Worm (Caenorhabditis elegans) whole organism, mixed stage, embryonic: ENCODE results near the gene lgc-58.

Source experiments
- M03D4.4 ChIP-seq: sonication (generic microtip); optimal IDR thresholded peaks from 2 replicates; lab custom pipeline; 2017; ENCODE audit warnings: mild to moderate bottlenecking, missing genetic modification characterization, missing compliant biosample characterization
- blmp-1 ChIP-seq: fragments of 150-350 bp; optimal IDR thresholded peaks from 2 replicates; lab custom pipeline; 2014; ENCODE audit warnings: missing biosample characterization, missing genetic modification characterization
- ceh-39 ChIP-seq: fragments of 150-350 bp; optimal IDR thresholded peaks from 2 replicates; lab custom pipeline; 2014; ENCODE audit warnings: missing biosample characterization, missing genetic modification characterization
- ceh-43 ChIP-seq: fragments of 200-800 bp; sonication (Bioruptor generic); optimal IDR thresholded peaks from 2 replicates; lab custom pipeline; 2018; ENCODE audit warnings: mild to moderate bottlenecking, missing genetic modification characterization, moderate library complexity, missing compliant biosample characterization
- ceh-83 ChIP-seq: fragments of 200-800 bp; sonication (Bioruptor generic); optimal IDR thresholded peaks from 2 replicates; lab custom pipeline; 2018; ENCODE audit warnings: mild to moderate bottlenecking, missing genetic modification characterization, missing compliant biosample characterization
- ces-1 ChIP-seq: fragments of 150-350 bp; optimal IDR thresholded peaks from 2 replicates; lab custom pipeline; 2014; ENCODE audit warnings: missing biosample characterization, missing genetic modification reagents, missing genetic modification characterization
- cnd-1 ChIP-seq: fragments of 200-800 bp; sonication (Bioruptor generic); optimal IDR thresholded peaks from 2 replicates; lab custom pipeline; 2018; ENCODE audit warnings: mild to moderate bottlenecking, missing genetic modification characterization, missing compliant biosample characterization
- drap-1 ChIP-seq: fragments of 200-800 bp; sonication (Bioruptor generic); optimal IDR thresholded peaks from 3 replicates; lab custom pipeline; 2018; ENCODE audit warnings: mild to moderate bottlenecking, missing genetic modification characterization, missing compliant biosample characterization
- elt-1 ChIP-seq: sonication (generic microtip); optimal IDR thresholded peaks from 2 replicates; lab custom pipeline; 2017; ENCODE audit warnings: missing genetic modification characterization, mild to moderate bottlenecking, missing compliant biosample characterization, antibody characterized with exemption, moderate library complexity, borderline replicate concordance; ENCODE audit not compliant: insufficient read depth
- elt-3 ChIP-seq: fragments of 150-350 bp; optimal IDR thresholded peaks from 2 replicates; lab custom pipeline; 2014; ENCODE audit warnings: missing biosample characterization, missing genetic modification characterization
- flh-1 ChIP-seq: fragments of 200-800 bp; sonication (Bioruptor generic); optimal IDR thresholded peaks from 2 replicates; lab custom pipeline; 2018; ENCODE audit warnings: mild to moderate bottlenecking, missing genetic modification characterization, moderate library complexity, missing compliant biosample characterization
- ham-2 ChIP-seq: fragments of 200-800 bp; sonication (Bioruptor generic); optimal IDR thresholded peaks from 2 replicates; lab custom pipeline; 2018; ENCODE audit warnings: mild to moderate bottlenecking, missing genetic modification characterization, missing compliant biosample characterization
- hlh-1 ChIP-seq: fragments of 150-350 bp; optimal IDR thresholded peaks from 2 replicates; lab custom pipeline; 2014; ENCODE audit warnings: missing biosample characterization, missing genetic modification reagents, missing genetic modification characterization
- lin-13 ChIP-seq: fragments of 150-350 bp; optimal IDR thresholded peaks from 2 replicates; lab custom pipeline; 2014; ENCODE audit warnings: missing biosample characterization, missing genetic modification characterization
- lin-32 ChIP-seq: fragments of 200-800 bp; sonication (Bioruptor generic); optimal IDR thresholded peaks from 2 replicates; lab custom pipeline; 2018; ENCODE audit warnings: mild to moderate bottlenecking, missing genetic modification characterization, missing compliant biosample characterization
- lsy-2 ChIP-seq: fragments of 150-350 bp; optimal IDR thresholded peaks from 2 replicates; lab custom pipeline; 2014; ENCODE audit warnings: missing biosample characterization, missing genetic modification characterization
- mab-5 ChIP-seq: fragments of 150-350 bp; optimal IDR thresholded peaks from 2 replicates; lab custom pipeline; 2014; ENCODE audit warnings: missing biosample characterization, missing genetic modification characterization
- mep-1 ChIP-seq: fragments of 150-350 bp; optimal IDR thresholded peaks from 2 replicates; lab custom pipeline; 2017; ENCODE audit warnings: missing biosample characterization, missing genetic modification reagents, missing genetic modification characterization, inconsistent platforms
- mls-2 ChIP-seq: sonication (generic microtip); optimal IDR thresholded peaks from 2 replicates; lab custom pipeline; 2016; ENCODE audit warnings: mild to moderate bottlenecking, missing genetic modification characterization, moderate library complexity, missing compliant biosample characterization
- nhr-12 ChIP-seq: fragments of 150-350 bp; optimal IDR thresholded peaks from 2 replicates; lab custom pipeline; 2014; ENCODE audit warnings: missing biosample characterization, missing genetic modification characterization
- nhr-2 ChIP-seq: fragments of 150-350 bp; optimal IDR thresholded peaks from 2 replicates; lab custom pipeline; 2014; ENCODE audit warnings: missing biosample characterization, missing genetic modification characterization
- nhr-28 ChIP-seq: fragments of 150-350 bp; optimal IDR thresholded peaks from 2 replicates; lab custom pipeline; 2014; ENCODE audit warnings: missing biosample characterization, missing genetic modification characterization
- nhr-76 ChIP-seq: sonication (generic microtip); optimal IDR thresholded peaks from 2 replicates; lab custom pipeline; 2017; ENCODE audit warnings: missing biosample characterization, missing genetic modification characterization
- pha-4 ChIP-seq: fragments of 150-350 bp; optimal IDR thresholded peaks from 2 replicates; lab custom pipeline; 2018; ENCODE audit warnings: missing biosample characterization, missing genetic modification reagents, missing genetic modification characterization
- sem-2 ChIP-seq: fragments of 200-800 bp; sonication (Bioruptor generic); optimal IDR thresholded peaks from 2 replicates; lab custom pipeline; 2018; ENCODE audit warnings: mild to moderate bottlenecking, missing genetic modification characterization, missing compliant biosample characterization
- snpc-4 ChIP-seq: fragments of 150-350 bp; optimal IDR thresholded peaks from 2 replicates; lab custom pipeline; 2014; ENCODE audit warnings: missing biosample characterization, missing genetic modification characterization
- tbx-8 ChIP-seq: fragments of 200-800 bp; sonication (Bioruptor generic); optimal IDR thresholded peaks from 2 replicates; lab custom pipeline; 2018; ENCODE audit warnings: mild to moderate bottlenecking, missing genetic modification characterization, moderate library complexity, missing compliant biosample characterization
- unc-120 ChIP-seq: sonication (generic microtip); optimal IDR thresholded peaks from 2 replicates; lab custom pipeline; 2017; ENCODE audit warnings: missing genetic modification characterization, missing compliant biosample characterization; ENCODE audit not compliant: poor library complexity, severe bottlenecking
- unc-39 ChIP-seq: fragments of 150-350 bp; optimal IDR thresholded peaks from 2 replicates; lab custom pipeline; 2014; ENCODE audit warnings: missing biosample characterization, missing genetic modification characterization
- ztf-11 ChIP-seq: fragments of 150-350 bp; optimal IDR thresholded peaks from 2 replicates; lab custom pipeline; 2014; ENCODE audit warnings: missing biosample characterization, missing genetic modification characterization

lgc-58 gene

DNA sequence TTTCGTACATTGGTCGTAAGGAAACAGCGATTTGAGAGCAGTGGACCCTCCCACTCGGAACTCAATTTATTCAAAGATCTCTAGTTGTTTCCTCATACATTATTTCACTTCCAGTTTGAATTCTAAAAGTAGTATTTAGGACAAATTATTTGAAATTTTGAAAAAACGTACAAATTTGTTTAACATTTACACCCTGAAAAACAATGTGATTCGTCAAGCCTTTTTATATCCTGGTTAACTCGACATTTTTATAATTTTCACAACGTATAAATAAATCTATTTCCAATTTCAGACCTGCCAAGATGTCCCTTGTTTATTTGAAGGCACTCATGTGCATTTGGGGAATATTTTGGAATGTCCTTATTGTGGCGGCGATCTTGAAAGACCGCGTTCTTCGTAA is 40.2 kb downstream of the lgc-58 start, which contains the start of gene C15H9.3:
Gene C15H9.3, plus strand, starts transcription at position 301 of the 400 bp plus-strand sequence.
- TF ChIP-seq nhr-76, result no peak
- TF ChIP-seq ceh-39 (tag; lab: Kevin White, UChicago), result no peak
- no peak for TF ChIP-seq ztf-11 (tag; lab: Kevin White, UChicago)
- no peak for TF ChIP-seq mep-1 (tag; lab: Kevin White, UChicago)
- TF ChIP-seq ceh-43, result no peak
- no peak for TF ChIP-seq nhr-2 (tag; lab: Kevin White, UChicago)
- no peak for TF ChIP-seq snpc-4
- TF ChIP-seq unc-120 (tag; lab: Kevin White, UChicago), result no peak
- TF ChIP-seq cnd-1 (tag; lab: Kevin White, UChicago), result no peak
- no peak for TF ChIP-seq pha-4 (tag; lab: Kevin White, UChicago)
- TF ChIP-seq lsy-2 (tag; lab: Kevin White, UChicago), result no peak
- TF ChIP-seq hlh-1 (tag; lab: Kevin White, UChicago), result no peak
- no peak for TF ChIP-seq mls-2 (tag; lab: Kevin White, UChicago)
- TF ChIP-seq lin-32 (GFP tag; lab: Kevin White, UChicago), result no peak
- no peak for TF ChIP-seq nhr-28 (tag; lab: Kevin White, UChicago)
- no peak for TF ChIP-seq lin-13 (tag; lab: Kevin White, UChicago)
- TF ChIP-seq blmp-1 (tag; lab: Kevin White, UChicago), result no peak
- no peak for TF ChIP-seq mab-5 (tag; lab: Kevin White, UChicago)
- TF ChIP-seq elt-1 (tag; lab: Kevin White, UChicago), result no peak

DNA sequence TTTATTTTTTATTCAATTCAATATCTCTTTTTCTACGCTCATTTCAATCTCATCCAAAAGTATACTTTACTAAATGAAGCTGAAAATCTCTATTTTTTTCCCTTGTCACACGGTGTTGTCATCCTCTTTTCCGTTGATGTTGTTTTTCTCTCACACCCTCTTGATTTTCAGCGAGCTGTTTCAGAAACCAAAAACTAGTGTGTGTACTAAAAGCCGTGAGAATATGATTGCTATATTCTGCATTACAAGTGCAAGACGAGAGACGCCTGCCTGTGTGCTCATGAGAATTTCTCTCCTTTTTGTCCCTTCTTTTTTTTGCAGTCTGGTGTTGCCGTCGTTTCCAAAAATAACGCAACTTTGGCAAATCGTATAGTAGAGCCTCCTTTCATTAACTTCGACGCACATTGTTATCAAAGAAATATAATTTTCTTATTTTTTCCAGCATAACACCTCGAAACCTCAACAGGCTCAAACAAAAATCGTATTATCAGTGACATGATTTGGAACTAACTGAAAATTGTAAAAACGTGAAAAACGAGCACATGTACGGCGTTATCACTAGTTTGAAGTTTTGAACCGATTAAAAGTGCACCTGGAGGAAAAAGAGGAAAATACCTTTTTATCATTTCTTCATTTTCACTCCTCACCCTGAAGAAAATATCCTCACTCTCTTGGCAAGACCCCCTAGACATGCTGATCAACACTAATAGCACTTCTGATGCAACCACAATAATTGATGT is 42.9 kb downstream of the lgc-58 start, which contains the start of gene C15H9.2:
Gene C15H9.2, plus strand, starts transcription at position 441 of the 740 bp plus-strand sequence.
- TF ChIP-seq blmp-1 (tag; lab: Kevin White, UChicago) (no peak), drap-1 (GFP tag; lab: Kevin White, UChicago) (no peak), ceh-83 (GFP tag; lab: Kevin White, UChicago) (no peak), elt-1 (tag; lab: Kevin White, UChicago) (no peak), cnd-1 (tag; lab: Kevin White, UChicago) (no peak), nhr-76 (no peak), mab-5 (tag; lab: Kevin White, UChicago) (no peak), mep-1 (tag; lab: Kevin White, UChicago) (no peak), hlh-1 (tag; lab: Kevin White, UChicago) (no peak), ces-1 (GFP tag; lab: Kevin White, UChicago) (no peak), nhr-28 (tag; lab: Kevin White, UChicago) (no peak), snpc-4 (no peak), lin-32 (GFP tag; lab: Kevin White, UChicago) (no peak), lsy-2 (tag; lab: Kevin White, UChicago) (no peak), ham-2 (GFP tag; lab: Kevin White, UChicago) (no peak), ztf-11 (tag; lab: Kevin White, UChicago) (no peak), M03D4.4 (tag; lab: Kevin White, UChicago) (no peak)

- TF ChIP-seq unc-39 (tag; lab: Kevin White, UChicago) (no peak), blmp-1 (tag; lab: Kevin White, UChicago) (no peak), lin-32 (GFP tag; lab: Kevin White, UChicago) (no peak), sem-2 (GFP tag; lab: Kevin White, UChicago) (no peak), mls-2 (tag; lab: Kevin White, UChicago) (no peak), ham-2 (GFP tag; lab: Kevin White, UChicago) (no peak), tbx-8 (GFP tag; lab: Kevin White, UChicago) (no peak), ceh-39 (tag; lab: Kevin White, UChicago) (no peak), ceh-43 (no peak), pha-4 (tag; lab: Kevin White, UChicago) (no peak), cnd-1 (tag; lab: Kevin White, UChicago) (no peak), lsy-2 (tag; lab: Kevin White, UChicago) (no peak), nhr-28 (tag; lab: Kevin White, UChicago) (no peak)
Observed at ce11 chrX:6121279-6121678, 46.0 kb downstream of the lgc-58 start.

- TF ChIP-seq sem-2 (GFP tag; lab: Kevin White, UChicago), result no peak
- no peak for TF ChIP-seq ceh-83 (GFP tag; lab: Kevin White, UChicago)
- TF ChIP-seq ztf-11 (tag; lab: Kevin White, UChicago), result no peak
- no peak for TF ChIP-seq M03D4.4 (tag; lab: Kevin White, UChicago)
- TF ChIP-seq ceh-39 (tag; lab: Kevin White, UChicago), result no peak
- TF ChIP-seq hlh-1 (tag; lab: Kevin White, UChicago), result no peak
- TF ChIP-seq nhr-12, result no peak
- no peak for TF ChIP-seq tbx-8 (GFP tag; lab: Kevin White, UChicago)
- TF ChIP-seq snpc-4, result no peak
- TF ChIP-seq pha-4 (tag; lab: Kevin White, UChicago), result no peak
- no peak for TF ChIP-seq flh-1 (GFP tag; lab: Kevin White, UChicago)
- TF ChIP-seq elt-3 (tag; lab: Kevin White, UChicago), result no peak
- no peak for TF ChIP-seq unc-120 (tag; lab: Kevin White, UChicago)
- no peak for TF ChIP-seq nhr-28 (tag; lab: Kevin White, UChicago)
Observed at ce11 chrX:6122026-6122425, 46.7 kb downstream of the lgc-58 start, which contains the start of gene nnt-1. TSS of gene nnt-1 (plus strand) at chrX:6122311.
